Worm (Caenorhabditis elegans) whole organism, midembryonic: Measurements from ENCODE around the gene fbxa-25.

Source experiments
- T22C8.4 ChIP-seq: fragments of 200-800 bp; sonication (Bioruptor generic); IDR thresholded peaks from 2 replicates; pipeline ENCODE4 v1.3.6; 2022; ENCODE audit warnings: missing genetic modification characterization, missing compliant biosample characterization
- cog-1 ChIP-seq: sonication (generic microtip); optimal IDR thresholded peaks from 2 replicates; lab custom pipeline; 2016; ENCODE audit warnings: missing genetic modification characterization, missing compliant biosample characterization
- flt-1 ChIP-seq: fragments of 200-800 bp; sonication (Bioruptor generic); IDR thresholded peaks from 2 replicates; pipeline ENCODE4 v1.3.6; 2022; ENCODE audit warnings: missing genetic modification characterization, missing compliant biosample characterization
- klf-2 ChIP-seq: fragments of 200-800 bp; sonication (Bioruptor generic); conservative IDR thresholded peaks from 2 replicates; pipeline ENCODE4 v1.3.6; 2022; ENCODE audit warnings: missing genetic modification reagents, missing genetic modification characterization, missing compliant biosample characterization
- med-1 ChIP-seq: sonication (generic microtip); optimal IDR thresholded peaks from 2 replicates; lab custom pipeline; 2017; ENCODE audit warnings: missing genetic modification characterization, mild to moderate bottlenecking, missing compliant biosample characterization, antibody characterized with exemption, missing genetic modification reagents; ENCODE audit not compliant: insufficient read depth
- ref-1 ChIP-seq: fragments of 200-800 bp; sonication (Bioruptor generic); conservative IDR thresholded peaks from 2 replicates; pipeline ENCODE4 v1.3.6; 2022; ENCODE audit warnings: missing genetic modification reagents, missing genetic modification characterization, missing compliant biosample characterization
- tab-1 ChIP-seq: fragments of 200-800 bp; sonication (Bioruptor generic); IDR thresholded peaks from 2 replicates; pipeline ENCODE4 v1.3.6; 2022; ENCODE audit warnings: missing genetic modification characterization, missing compliant biosample characterization
- ztf-23 ChIP-seq: fragments of 200-800 bp; sonication (Bioruptor generic); IDR thresholded peaks from 2 replicates; pipeline ENCODE4 v1.3.6; 2022; ENCODE audit warnings: missing genetic modification reagents, missing genetic modification characterization, missing compliant biosample characterization

DNA sequence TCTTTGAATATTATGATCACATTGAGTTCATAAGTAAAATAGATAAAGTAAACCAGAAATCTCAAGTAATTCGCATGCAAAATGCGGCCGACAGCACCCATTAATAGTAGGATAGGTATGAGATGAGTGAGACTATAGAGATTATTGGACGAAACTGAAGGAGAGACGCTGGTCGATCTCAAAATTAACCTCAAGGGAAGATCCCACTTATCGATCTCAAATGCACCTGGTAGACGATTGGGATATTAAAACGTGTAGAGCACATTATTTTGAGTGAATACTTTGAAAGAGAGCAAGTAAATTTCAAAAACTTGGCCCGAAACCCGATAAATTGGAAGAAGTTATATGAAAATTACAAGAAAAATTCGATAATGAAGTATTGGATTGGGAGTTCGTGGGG is 3.6 kb downstream of the fbxa-25 start, which contains the start of gene Y82E9BL.6:
- no peak for TF ChIP-seq ref-1 (GFP tag; lab: Robert Waterston, UW)
- TF ChIP-seq cog-1 (tag; lab: Kevin White, UChicago), result no peak
- TF ChIP-seq tab-1 (GFP tag; lab: Robert Waterston, UW), result no peak
- TF ChIP-seq med-1 (GFP tag; lab: Kevin White, UChicago), result no peak
- no peak for TF ChIP-seq flt-1 (GFP tag; lab: Robert Waterston, UW)
- no peak for TF ChIP-seq ztf-23
- TF ChIP-seq klf-2 (GFP tag; lab: Robert Waterston, UW), result no peak
- no peak for TF ChIP-seq T22C8.4 (GFP tag; lab: Robert Waterston, UW)
